Worm (Caenorhabditis elegans) whole organism, L3 larva: ENCODE results near the gene pigt-1.

Source experiments
- R02D3.7 ChIP-seq: fragments of 150-350 bp; optimal IDR thresholded peaks from 2 replicates; lab custom pipeline; 2014; ENCODE audit warnings: missing biosample characterization, missing genetic modification characterization
- ama-1 ChIP-seq: fragments of 150-350 bp; optimal IDR thresholded peaks from 2 replicates; lab custom pipeline; 2018
- ceh-28 ChIP-seq: fragments of 150-350 bp; optimal IDR thresholded peaks from 2 replicates; lab custom pipeline; 2014; ENCODE audit warnings: missing biosample characterization, missing genetic modification reagents, missing genetic modification characterization
- daf-12 ChIP-seq: fragments of 150-350 bp; optimal IDR thresholded peaks from 2 replicates; lab custom pipeline; 2014; ENCODE audit warnings: missing biosample characterization, missing genetic modification reagents, missing genetic modification characterization
- egl-5 ChIP-seq: fragments of 150-350 bp; optimal IDR thresholded peaks from 2 replicates; lab custom pipeline; 2017; ENCODE audit warnings: missing biosample characterization, missing genetic modification reagents, missing genetic modification characterization, inconsistent platforms
- elt-1 ChIP-seq: fragments of 150-350 bp; optimal IDR thresholded peaks from 2 replicates; lab custom pipeline; 2014; ENCODE audit warnings: missing biosample characterization, missing genetic modification characterization
- eor-1 ChIP-seq, 2 experiments: fragments of 150-350 bp; optimal IDR thresholded peaks; 2 replicates each; lab custom pipeline; 2014 to 2018; ENCODE audit warnings: missing biosample characterization in 2 of 2, missing genetic modification characterization in 2 of 2
- fkh-2 ChIP-seq: fragments of 150-350 bp; optimal IDR thresholded peaks from 2 replicates; lab custom pipeline; 2014; ENCODE audit warnings: missing biosample characterization, missing genetic modification reagents, missing genetic modification characterization
- lin-15B ChIP-seq: fragments of 150-350 bp; optimal IDR thresholded peaks from 2 replicates; lab custom pipeline; 2014; ENCODE audit warnings: missing biosample characterization, missing genetic modification characterization
- nhr-11 ChIP-seq: fragments of 150-350 bp; optimal IDR thresholded peaks from 2 replicates; lab custom pipeline; 2014; ENCODE audit warnings: missing biosample characterization, missing genetic modification characterization
- nhr-23 ChIP-seq: fragments of 150-350 bp; optimal IDR thresholded peaks from 2 replicates; lab custom pipeline; 2014; ENCODE audit warnings: missing biosample characterization, missing genetic modification reagents, missing genetic modification characterization
- nhr-25 ChIP-seq: sonication (generic microtip); optimal IDR thresholded peaks from 2 replicates; lab custom pipeline; 2017; ENCODE audit warnings: missing biosample characterization, missing genetic modification characterization
- nhr-28 ChIP-seq: fragments of 150-350 bp; optimal IDR thresholded peaks from 2 replicates; lab custom pipeline; 2014; ENCODE audit warnings: missing biosample characterization, missing genetic modification characterization
- nhr-43 ChIP-seq: sonication (generic microtip); optimal IDR thresholded peaks from 2 replicates; lab custom pipeline; 2016; ENCODE audit warnings: mild to moderate bottlenecking, missing genetic modification characterization, missing compliant biosample characterization; ENCODE audit not compliant: poor library complexity, severe bottlenecking
- nhr-77 ChIP-seq: fragments of 150-350 bp; optimal IDR thresholded peaks from 2 replicates; lab custom pipeline; 2014; ENCODE audit warnings: missing biosample characterization, missing genetic modification characterization
- pqm-1 ChIP-seq: fragments of 150-350 bp; optimal IDR thresholded peaks from 2 replicates; lab custom pipeline; 2017; ENCODE audit warnings: missing biosample characterization, missing genetic modification characterization, inconsistent platforms
- tbx-2 ChIP-seq: sonication (generic microtip); optimal IDR thresholded peaks from 2 replicates; lab custom pipeline; 2016; ENCODE audit warnings: mild to moderate bottlenecking, missing genetic modification characterization, missing compliant biosample characterization
- zag-1 ChIP-seq: fragments of 150-350 bp; optimal IDR thresholded peaks from 2 replicates; lab custom pipeline; 2014; ENCODE audit warnings: missing biosample characterization, missing genetic modification characterization
- ztf-11 ChIP-seq: fragments of 150-350 bp; optimal IDR thresholded peaks from 2 replicates; lab custom pipeline; 2014; ENCODE audit warnings: missing biosample characterization, missing genetic modification characterization

pigt-1 gene

DNA sequence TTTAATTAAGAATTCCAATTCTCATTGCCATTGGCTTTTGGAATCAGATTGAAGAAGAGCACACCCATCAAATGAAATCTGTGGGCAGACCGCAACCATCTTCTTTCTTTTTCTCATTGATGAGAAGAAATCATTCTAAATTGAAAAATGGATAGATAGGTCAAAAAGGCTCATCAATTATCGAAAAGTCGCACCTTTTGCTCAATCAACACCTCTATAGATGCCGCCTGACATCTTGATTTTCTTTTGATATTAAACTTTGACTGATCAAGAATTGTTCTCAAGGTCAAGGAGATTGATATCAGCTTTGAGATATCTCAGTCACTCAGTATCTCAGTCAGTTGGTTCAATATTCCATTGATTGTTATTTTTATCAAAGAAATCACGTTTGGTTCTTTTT, 48.7 kb downstream of the pigt-1 start:
- TF ChIP-seq eor-1 (tag; optimal IDR thresholded peaks at IDR 0.05; lab: Kevin White, UChicago) (no peak), ceh-28 (tag; lab: Kevin White, UChicago) (no peak), R02D3.7 (no peak), tbx-2 (tag; lab: Kevin White, UChicago) (no peak), nhr-23 (tag; lab: Kevin White, UChicago) (no peak), ama-1 (lab: Kevin White, UChicago) (no peak), fkh-2 (tag; lab: Kevin White, UChicago) (no peak), nhr-25 (tag; lab: Kevin White, UChicago) (no peak), ztf-11 (tag; lab: Kevin White, UChicago) (no peak), nhr-28 (tag; lab: Kevin White, UChicago) (no peak), lin-15B (tag; lab: Kevin White, UChicago) (no peak), elt-1 (tag; lab: Kevin White, UChicago) (no peak), nhr-11 (tag; lab: Kevin White, UChicago) (no peak), nhr-77 (tag; lab: Kevin White, UChicago) (no peak), pqm-1 (tag; lab: Kevin White, UChicago) (no peak), nhr-43 (tag; lab: Kevin White, UChicago) (no peak), egl-5 (no peak), zag-1 (no peak)

DNA sequence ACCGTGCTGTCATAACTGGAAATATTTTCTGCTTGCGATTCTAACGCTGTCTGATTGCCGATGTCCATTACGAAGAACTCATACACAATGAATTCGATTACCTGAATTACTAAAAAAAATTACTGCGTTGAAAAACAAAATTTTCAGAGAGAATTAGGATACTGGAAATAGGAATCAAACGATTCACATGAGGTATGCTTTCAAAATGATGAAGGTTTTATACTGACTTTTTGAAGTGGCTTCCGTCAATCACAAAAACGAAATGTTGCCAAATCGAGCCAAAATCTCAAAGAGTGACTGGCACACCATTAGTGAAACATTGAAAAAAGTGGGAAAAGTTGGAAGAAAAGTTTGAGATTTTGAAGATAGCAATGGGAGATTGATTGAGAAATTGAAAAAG, 49.5 kb downstream of the pigt-1 start, which contains the start of gene zzz-1:
TSS of gene zzz-1 (minus strand) at position 101 of the 400 bp plus-strand sequence.
- TF ChIP-seq daf-12 (tag; lab: Kevin White, UChicago): no peak
- peak; percentile 86 for TF ChIP-seq elt-1 (tag; lab: Kevin White, UChicago)
- TF ChIP-seq, all 47 proteins: peak for 1
